Worm (Caenorhabditis elegans): ENCODE results near the gene F19G12.4.

F19G12.4 gene

DNA sequence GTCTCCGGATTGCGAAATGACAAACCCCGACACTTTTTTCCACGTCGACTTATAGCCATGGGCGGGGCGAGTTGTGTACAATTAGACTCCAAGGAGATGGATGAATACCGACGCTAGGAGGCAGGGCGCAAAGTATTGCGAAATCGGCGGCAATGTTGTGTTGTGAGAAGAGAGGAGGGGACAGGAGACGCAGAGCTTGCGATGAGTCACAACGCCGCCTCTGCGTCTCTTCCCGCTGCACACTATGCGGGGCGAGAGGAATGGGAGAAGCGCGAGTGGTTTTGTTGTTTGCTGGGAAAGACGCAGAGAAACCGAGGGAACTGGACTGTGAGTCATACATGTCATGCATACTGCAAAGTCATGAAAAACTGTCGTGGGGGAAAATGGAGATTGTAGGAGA is 37.3 kb downstream of the F19G12.4 start (continued):
- peak; percentile 34 for TF ChIP-seq lin-54 (GFP tag; optimal IDR thresholded peaks at IDR 0.05)
- no peak for TF ChIP-seq snpc-1.1 (tag; optimal IDR thresholded peaks at IDR 0.05; ENCODE audit: insufficient read depth)
- peak in 1 of 3 experiments; percentile 69 for TF ChIP-seq lin-35 (GFP tag; optimal IDR thresholded peaks at IDR 0.05)
- TF ChIP-seq egrh-3 (GFP tag; IDR thresholded peaks at IDR 0.05): peak; percentile 77
- TF ChIP-seq Y53F4B.3 (GFP tag; IDR thresholded peaks at IDR 0.05): no peak
- TF ChIP-seq lsy-27 (tag; optimal IDR thresholded peaks at IDR 0.05; ENCODE audit: borderline replicate concordance, insufficient read depth): no peak
- no peak for TF ChIP-seq unc-130 (GFP tag; optimal IDR thresholded peaks at IDR 0.05)
- no peak for TF ChIP-seq bed-1 (GFP tag; IDR thresholded peaks at IDR 0.05)

DNA sequence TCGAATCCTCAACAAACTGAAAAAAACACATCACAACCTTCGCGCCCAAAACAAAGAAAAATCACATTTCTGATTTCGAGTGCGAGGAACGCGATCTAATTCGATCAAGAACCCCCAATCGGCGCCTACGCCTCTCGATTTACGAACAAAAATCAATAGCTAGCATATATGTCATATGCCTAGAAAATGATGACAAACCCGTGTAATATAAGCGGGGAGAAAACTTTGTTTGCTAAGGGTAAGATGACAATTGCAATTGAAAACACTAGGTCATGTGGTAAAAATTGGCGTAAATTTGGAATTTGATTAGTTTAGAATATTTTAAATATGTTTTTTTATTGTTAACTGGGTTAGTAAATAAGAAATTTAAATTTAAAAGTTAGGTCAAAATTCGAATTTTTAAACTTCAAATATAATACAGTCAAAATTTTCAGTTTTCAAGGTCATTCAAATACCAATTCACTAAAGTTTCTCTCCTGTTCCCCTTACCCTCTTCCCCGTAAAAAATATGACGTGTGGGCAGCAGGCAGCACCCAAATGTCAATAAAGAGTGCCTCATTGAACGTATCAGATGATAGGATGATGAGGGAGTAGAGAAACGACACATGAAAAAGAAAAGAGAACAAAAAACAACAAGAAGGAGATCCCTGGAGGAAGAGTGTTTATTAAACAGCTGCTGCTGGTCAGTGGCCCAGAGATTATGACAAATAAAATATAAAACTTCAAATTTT is 39.4 kb downstream of the F19G12.4 start:
- TF ChIP-seq unc-62 (GFP tag; optimal IDR thresholded peaks at IDR 0.05) (peak; percentile 38), sptf-2 (GFP tag; optimal IDR thresholded peaks at IDR 0.05) (no peak), F39B2.1 (GFP tag; IDR thresholded peaks at IDR 0.05) (no peak), lin-40 (tag; optimal IDR thresholded peaks at IDR 0.05) (peak; percentile 19), lin-54 (GFP tag; optimal IDR thresholded peaks at IDR 0.05) (no peak), lin-26 (GFP tag; IDR thresholded peaks at IDR 0.05) (no peak), madf-3 (GFP tag; IDR thresholded peaks at IDR 0.05) (no peak), somi-1 (GFP tag; optimal IDR thresholded peaks at IDR 0.05) (peak; percentile 50), ama-1 (optimal IDR thresholded peaks at IDR 0.05) (no peak), ama-1 (GFP tag; optimal IDR thresholded peaks at IDR 0.05) (no peak), rpc-1 (optimal IDR thresholded peaks at IDR 0.05) (no peak), rpc-1 (tag; optimal IDR thresholded peaks at IDR 0.05) (no peak), athp-1 (tag; optimal IDR thresholded peaks at IDR 0.05) (no peak), gei-17 (GFP tag; optimal IDR thresholded peaks at IDR 0.05) (no peak), B0261.1 (tag; optimal IDR thresholded peaks at IDR 0.05) (no peak), hlh-12 (tag; optimal IDR thresholded peaks at IDR 0.05) (no peak), ZK185.1 (tag; optimal IDR thresholded peaks at IDR 0.05; ENCODE audit: poor library complexity, severe bottlenecking) (no peak), nfyb-1 (GFP tag; IDR thresholded peaks at IDR 0.05) (0 out of 2 replicates have a peak, but pooled peaks have one; percentile 24), K12H6.12 (tag; optimal IDR thresholded peaks at IDR 0.05) (peak; percentile 35), aptf-3 (GFP tag; IDR thresholded peaks at IDR 0.05) (no peak), hmg-1.2 (GFP tag; IDR thresholded peaks at IDR 0.05) (0 out of 2 replicates have a peak, but pooled peaks have one; percentile 5), madf-10 (tag; optimal IDR thresholded peaks at IDR 0.05) (peak; percentile 17), cebp-1 (GFP tag; IDR thresholded peaks at IDR 0.05) (0 out of 2 replicates have a peak, but pooled peaks have one; percentile 15), cebp-1 (tag; optimal IDR thresholded peaks at IDR 0.05) (no peak), let-526 (GFP tag; IDR thresholded peaks at IDR 0.05) (0 out of 2 replicates have a peak, but pooled peaks have one; percentile 20), pbrm-1 (GFP tag; IDR thresholded peaks at IDR 0.05) (no peak), attf-5 (GFP tag; optimal IDR thresholded peaks at IDR 0.05) (peak; percentile 37), ceh-79 (tag; optimal IDR thresholded peaks at IDR 0.05) (no peak), ztf-28 (GFP tag; IDR thresholded peaks at IDR 0.05) (no peak), T07F8.4 (tag; optimal IDR thresholded peaks at IDR 0.05) (no peak), nhr-80 (tag; optimal IDR thresholded peaks at IDR 0.05) (peak; percentile 58), F49E8.2 (tag; optimal IDR thresholded peaks at IDR 0.05; ENCODE audit: insufficient read depth) (no peak), egrh-3 (GFP tag; IDR thresholded peaks at IDR 0.05) (0 out of 2 replicates have a peak, but pooled peaks have one; percentile 13), F23B12.7 (tag; optimal IDR thresholded peaks at IDR 0.05; ENCODE audit: insufficient read depth) (no peak), ceh-40 (GFP tag; IDR thresholded peaks at IDR 0.05) (no peak), atf-7 (tag; optimal IDR thresholded peaks at IDR 0.05) (peak; percentile 55), cebp-2 (GFP tag; IDR thresholded peaks at IDR 0.05) (no peak), Y53G8AR.9 (GFP tag; conservative IDR thresholded peaks at IDR 0.05) (no peak), ccch-3 (GFP tag; optimal IDR thresholded peaks at IDR 0.05) (no peak), efl-1 (GFP tag; optimal IDR thresholded peaks at IDR 0.05) (no peak), ets-4 (GFP tag; optimal IDR thresholded peaks at IDR 0.05) (no peak)
